Worm (Caenorhabditis elegans) whole organism, midembryonic: ENCODE measurements around the gene arcp-1.

Experiments used
- T22C8.4 ChIP-seq: fragments of 200-800 bp; sonication (Bioruptor generic); IDR thresholded peaks from 2 replicates; pipeline ENCODE4 v1.3.6; 2022; ENCODE audit warnings: missing genetic modification characterization, missing compliant biosample characterization
- cog-1 ChIP-seq: sonication (generic microtip); optimal IDR thresholded peaks from 2 replicates; lab custom pipeline; 2016; ENCODE audit warnings: missing genetic modification characterization, missing compliant biosample characterization
- flt-1 ChIP-seq: fragments of 200-800 bp; sonication (Bioruptor generic); IDR thresholded peaks from 2 replicates; pipeline ENCODE4 v1.3.6; 2022; ENCODE audit warnings: missing genetic modification characterization, missing compliant biosample characterization
- klf-2 ChIP-seq: fragments of 200-800 bp; sonication (Bioruptor generic); conservative IDR thresholded peaks from 2 replicates; pipeline ENCODE4 v1.3.6; 2022; ENCODE audit warnings: missing genetic modification reagents, missing genetic modification characterization, missing compliant biosample characterization
- med-1 ChIP-seq: sonication (generic microtip); optimal IDR thresholded peaks from 2 replicates; lab custom pipeline; 2017; ENCODE audit warnings: missing genetic modification characterization, mild to moderate bottlenecking, missing compliant biosample characterization, antibody characterized with exemption, missing genetic modification reagents; ENCODE audit not compliant: insufficient read depth
- ref-1 ChIP-seq: fragments of 200-800 bp; sonication (Bioruptor generic); conservative IDR thresholded peaks from 2 replicates; pipeline ENCODE4 v1.3.6; 2022; ENCODE audit warnings: missing genetic modification reagents, missing genetic modification characterization, missing compliant biosample characterization
- tab-1 ChIP-seq: fragments of 200-800 bp; sonication (Bioruptor generic); IDR thresholded peaks from 2 replicates; pipeline ENCODE4 v1.3.6; 2022; ENCODE audit warnings: missing genetic modification characterization, missing compliant biosample characterization
- ztf-23 ChIP-seq: fragments of 200-800 bp; sonication (Bioruptor generic); IDR thresholded peaks from 2 replicates; pipeline ENCODE4 v1.3.6; 2022; ENCODE audit warnings: missing genetic modification reagents, missing genetic modification characterization, missing compliant biosample characterization
- ztf-29 ChIP-seq: fragments of 200-800 bp; sonication (Bioruptor generic); IDR thresholded peaks from 2 replicates; pipeline ENCODE4 v1.3.6; 2022; ENCODE audit warnings: missing genetic modification reagents, missing genetic modification characterization, missing compliant biosample characterization

DNA sequence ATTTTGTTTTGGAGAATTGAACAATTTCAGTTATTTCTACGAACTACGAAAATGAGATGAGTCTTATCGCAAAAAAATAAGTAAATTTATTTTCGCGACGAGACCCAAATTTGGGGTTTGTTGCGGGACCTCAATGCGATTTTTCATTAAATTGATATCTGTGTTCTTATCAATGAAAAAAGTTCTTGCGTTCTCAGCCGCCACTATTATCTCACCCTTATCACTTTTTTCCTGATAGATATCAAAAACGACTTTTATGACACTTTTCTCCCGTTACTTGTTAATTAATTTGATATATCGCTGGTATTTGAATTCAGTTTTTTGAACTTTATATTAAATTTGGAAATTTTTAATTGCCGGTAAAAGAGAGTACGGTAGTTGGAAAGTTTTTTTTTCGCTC, 15.8 kb downstream of the arcp-1 start:
- TF ChIP-seq ref-1 (GFP tag; lab: Robert Waterston, UW), result no peak
- TF ChIP-seq med-1 (GFP tag; lab: Kevin White, UChicago), result no peak
- no peak for TF ChIP-seq T22C8.4 (GFP tag; lab: Robert Waterston, UW)
- TF ChIP-seq tab-1 (GFP tag; lab: Robert Waterston, UW), result no peak
- no peak for TF ChIP-seq ztf-29 (GFP tag; lab: Robert Waterston, UW)
- TF ChIP-seq flt-1 (GFP tag; lab: Robert Waterston, UW), result no peak
- TF ChIP-seq cog-1 (tag; lab: Kevin White, UChicago), result no peak
- TF ChIP-seq klf-2 (GFP tag; lab: Robert Waterston, UW), result no peak
- TF ChIP-seq ztf-23 (GFP tag; lab: Robert Waterston, UW), result no peak
